Worm (Caenorhabditis elegans) whole organism, L4 larva: ENCODE results near the gene T02H6.8.
A peak's percentile ranks its signal among the peaks of the same experiment; 100 is the strongest.

Experiments used
- D1046.2 ChIP-seq: fragments of 200-800 bp; sonication (Bioruptor generic); IDR thresholded peaks from 2 replicates; pipeline ENCODE4 v1.3.6; 2022; ENCODE audit warnings: missing genetic modification characterization, missing compliant biosample characterization
- F10B5.3 ChIP-seq: sonication (generic microtip); optimal IDR thresholded peaks from 2 replicates; lab custom pipeline; 2016; ENCODE audit warnings: mild to moderate bottlenecking, missing genetic modification characterization, missing compliant biosample characterization
- F26F4.8 ChIP-seq: fragments of 200-800 bp; sonication (Bioruptor generic); conservative IDR thresholded peaks from 2 replicates; pipeline ENCODE4 v1.3.6; 2022; ENCODE audit warnings: missing genetic modification characterization, missing compliant biosample characterization
- F44E2.7 ChIP-seq: fragments of 200-800 bp; sonication (Bioruptor generic); IDR thresholded peaks from 2 replicates; pipeline ENCODE4 v2.1.2; 2022; ENCODE audit warnings: missing genetic modification characterization, missing compliant biosample characterization
- Y5F2A.4 ChIP-seq: fragments of 200-800 bp; sonication (Bioruptor generic); optimal IDR thresholded peaks from 2 replicates; lab custom pipeline; 2018; ENCODE audit warnings: mild to moderate bottlenecking, missing genetic modification characterization, missing compliant biosample characterization
- ZK337.2 ChIP-seq: fragments of 200-800 bp; sonication (Bioruptor generic); IDR thresholded peaks from 2 replicates; pipeline ENCODE4 v1.3.6; 2022; ENCODE audit warnings: missing genetic modification reagents, missing genetic modification characterization, missing compliant biosample characterization
- ZK546.5 ChIP-seq, 2 experiments: sonication (generic microtip); optimal IDR thresholded peaks; 2 replicates each; lab custom pipeline; 2017; ENCODE audit warnings: missing biosample characterization in 2 of 2, missing genetic modification characterization in 2 of 2
- arid-1 ChIP-seq: fragments of 200-800 bp; sonication (Bioruptor generic); conservative IDR thresholded peaks from 2 replicates; pipeline ENCODE4 v1.3.6; 2022; ENCODE audit warnings: missing genetic modification reagents, missing genetic modification characterization, missing compliant biosample characterization
- ceh-20 ChIP-seq: fragments of 200-800 bp; sonication (Bioruptor generic); IDR thresholded peaks from 2 replicates; pipeline ENCODE4 v1.3.6; 2022; ENCODE audit warnings: missing genetic modification reagents, missing genetic modification characterization, missing compliant biosample characterization
- ceh-44 ChIP-seq: fragments of 200-800 bp; sonication (Bioruptor generic); IDR thresholded peaks from 2 replicates; pipeline ENCODE4 v1.3.6; 2022; ENCODE audit warnings: missing genetic modification reagents, missing genetic modification characterization, missing compliant biosample characterization
- ces-1 ChIP-seq: fragments of 150-350 bp; sonication (generic microtip); optimal IDR thresholded peaks from 4 replicates; lab custom pipeline; 2014; ENCODE audit warnings: missing biosample characterization, missing genetic modification reagents, missing genetic modification characterization
- daf-12 ChIP-seq: fragments of 150-350 bp; optimal IDR thresholded peaks from 2 replicates; lab custom pipeline; 2014; ENCODE audit warnings: missing biosample characterization, missing genetic modification reagents, missing genetic modification characterization
- dmd-8 ChIP-seq: fragments of 200-800 bp; sonication (Bioruptor generic); IDR thresholded peaks from 2 replicates; pipeline ENCODE4 v1.3.6; 2022; ENCODE audit warnings: missing genetic modification characterization, missing compliant biosample characterization
- dmd-9 ChIP-seq: fragments of 200-800 bp; sonication (Bioruptor generic); IDR thresholded peaks from 2 replicates; pipeline ENCODE4 v1.3.6; 2022; ENCODE audit warnings: missing genetic modification reagents, missing genetic modification characterization, missing compliant biosample characterization
- dve-1 ChIP-seq: sonication (generic microtip); optimal IDR thresholded peaks from 2 replicates; lab custom pipeline; 2017; ENCODE audit warnings: antibody characterized with exemption, mild to moderate bottlenecking, missing genetic modification characterization, missing compliant biosample characterization; ENCODE audit not compliant: insufficient read depth
- egl-43 ChIP-seq: fragments of 200-800 bp; sonication (Bioruptor generic); IDR thresholded peaks from 2 replicates; pipeline ENCODE4 v1.3.6; 2022; ENCODE audit warnings: missing genetic modification reagents, missing genetic modification characterization, missing compliant biosample characterization
- hmg-1.1 ChIP-seq: fragments of 200-800 bp; sonication (Bioruptor generic); IDR thresholded peaks from 2 replicates; pipeline ENCODE4 v1.3.6; 2022; ENCODE audit warnings: missing genetic modification reagents, missing genetic modification characterization, missing compliant biosample characterization
- lim-7 ChIP-seq: fragments of 200-800 bp; sonication (Bioruptor generic); IDR thresholded peaks from 2 replicates; pipeline ENCODE4 v1.3.6; 2022; ENCODE audit warnings: missing genetic modification characterization, missing compliant biosample characterization
- lin-1 ChIP-seq: fragments of 200-800 bp; sonication (Bioruptor generic); IDR thresholded peaks from 2 replicates; pipeline ENCODE4 v1.3.6; 2022; ENCODE audit warnings: missing genetic modification reagents, missing genetic modification characterization, missing compliant biosample characterization
- lin-13 ChIP-seq: fragments of 150-350 bp; optimal IDR thresholded peaks from 2 replicates; lab custom pipeline; 2014; ENCODE audit warnings: missing biosample characterization, missing genetic modification reagents, missing genetic modification characterization
- lin-29 ChIP-seq: fragments of 200-800 bp; sonication (Bioruptor generic); IDR thresholded peaks from 2 replicates; pipeline ENCODE4 v1.3.6; 2022; ENCODE audit warnings: missing genetic modification reagents, missing genetic modification characterization, missing compliant biosample characterization
- lsy-2 ChIP-seq, 2 experiments: fragments of 150-350 bp in 1 of 2; sonication (generic microtip) in 1 of 2; optimal IDR thresholded peaks; 2 replicates each; lab custom pipeline; 2014 to 2017; ENCODE audit warnings: missing biosample characterization in 2 of 2, missing genetic modification characterization in 2 of 2
- madf-5 ChIP-seq, 2 experiments: fragments of 200-800 bp; sonication (Bioruptor generic); IDR thresholded peaks; 2 replicates each; pipeline ENCODE4 v1.3.6; 2022; ENCODE audit warnings: missing compliant biosample characterization in 2 of 2, missing genetic modification characterization in 2 of 2
- madf-9 ChIP-seq: fragments of 200-800 bp; sonication (Bioruptor generic); conservative IDR thresholded peaks from 2 replicates; pipeline ENCODE4 v1.3.6; 2022; ENCODE audit warnings: missing genetic modification reagents, missing genetic modification characterization, missing compliant biosample characterization
- mdt-29 ChIP-seq: fragments of 200-800 bp; sonication (Bioruptor generic); IDR thresholded peaks from 2 replicates; pipeline ENCODE4 v1.3.6; 2022; ENCODE audit warnings: missing genetic modification reagents, missing genetic modification characterization, missing compliant biosample characterization
- mxl-2 ChIP-seq: fragments of 200-800 bp; sonication (Bioruptor generic); conservative IDR thresholded peaks from 2 replicates; pipeline ENCODE4 v1.3.6; 2022; ENCODE audit warnings: missing genetic modification reagents, missing genetic modification characterization, missing compliant biosample characterization
- nhr-11 ChIP-seq: fragments of 150-350 bp; optimal IDR thresholded peaks from 2 replicates; lab custom pipeline; 2014; ENCODE audit warnings: missing biosample characterization, missing genetic modification characterization
- nhr-237 ChIP-seq: sonication (generic microtip); optimal IDR thresholded peaks from 2 replicates; lab custom pipeline; 2017; ENCODE audit warnings: missing biosample characterization, missing genetic modification characterization
- nhr-42 ChIP-seq: fragments of 200-800 bp; sonication (Bioruptor generic); IDR thresholded peaks from 2 replicates; pipeline ENCODE4 v1.3.6; 2022; ENCODE audit warnings: missing genetic modification characterization, missing compliant biosample characterization
- php-3 ChIP-seq: fragments of 200-800 bp; sonication (Bioruptor generic); IDR thresholded peaks from 2 replicates; pipeline ENCODE4 v1.3.6; 2022; ENCODE audit warnings: missing genetic modification reagents, missing genetic modification characterization, missing compliant biosample characterization
- pqm-1 ChIP-seq: sonication (generic microtip); optimal IDR thresholded peaks from 2 replicates; lab custom pipeline; 2017; ENCODE audit warnings: missing biosample characterization, missing genetic modification characterization
- set-16 ChIP-seq: fragments of 200-800 bp; sonication (Bioruptor generic); IDR thresholded peaks from 2 replicates; pipeline ENCODE4 v1.3.6; 2022; ENCODE audit warnings: missing genetic modification reagents, missing genetic modification characterization, missing compliant biosample characterization
- snpc-1.2 ChIP-seq: fragments of 200-800 bp; sonication (Bioruptor generic); IDR thresholded peaks from 2 replicates; pipeline ENCODE4 v1.3.6; 2022; ENCODE audit warnings: missing genetic modification reagents, missing genetic modification characterization, missing compliant biosample characterization
- spr-1 ChIP-seq: sonication (generic microtip); optimal IDR thresholded peaks from 2 replicates; lab custom pipeline; 2016; ENCODE audit warnings: mild to moderate bottlenecking, missing genetic modification characterization, missing compliant biosample characterization
- tag-97 ChIP-seq: fragments of 200-800 bp; sonication (Bioruptor generic); IDR thresholded peaks from 2 replicates; pipeline ENCODE4 v1.3.6; 2022; ENCODE audit warnings: missing genetic modification characterization, missing compliant biosample characterization
- unc-39 ChIP-seq: sonication (generic microtip); optimal IDR thresholded peaks from 2 replicates; lab custom pipeline; 2017; ENCODE audit warnings: missing biosample characterization, missing genetic modification characterization
- vab-7 ChIP-seq: fragments of 200-800 bp; sonication (Bioruptor generic); IDR thresholded peaks from 2 replicates; pipeline ENCODE4 v1.3.6; 2022; ENCODE audit warnings: missing genetic modification reagents, missing genetic modification characterization, missing compliant biosample characterization

Gene T02H6.8

DNA sequence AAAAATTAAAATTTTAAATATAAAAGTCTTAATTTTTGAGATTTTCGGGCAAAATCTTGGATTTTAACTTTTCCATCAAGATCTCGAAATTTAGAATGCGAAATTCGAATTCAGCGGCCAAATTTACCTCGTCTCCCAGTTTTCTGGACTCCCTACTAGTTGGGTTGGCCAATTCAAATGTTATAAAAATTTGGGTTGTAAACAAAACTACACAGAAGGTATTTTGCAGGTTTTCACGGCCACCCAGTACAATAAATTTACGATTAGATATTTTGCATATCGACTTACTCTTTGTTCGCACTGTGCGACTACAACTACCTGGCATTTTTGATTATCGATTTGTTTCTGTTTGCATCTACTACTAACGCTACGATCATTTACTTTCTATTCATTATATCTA is 4.2 kb downstream of the T02H6.8 start, which contains the start of gene T02H6.5:
Gene T02H6.5, plus strand, starts transcription at position 301 of the 400 bp plus-strand sequence.
- TF ChIP-seq F10B5.3 (tag; lab: Kevin White, UChicago) = no peak

DNA sequence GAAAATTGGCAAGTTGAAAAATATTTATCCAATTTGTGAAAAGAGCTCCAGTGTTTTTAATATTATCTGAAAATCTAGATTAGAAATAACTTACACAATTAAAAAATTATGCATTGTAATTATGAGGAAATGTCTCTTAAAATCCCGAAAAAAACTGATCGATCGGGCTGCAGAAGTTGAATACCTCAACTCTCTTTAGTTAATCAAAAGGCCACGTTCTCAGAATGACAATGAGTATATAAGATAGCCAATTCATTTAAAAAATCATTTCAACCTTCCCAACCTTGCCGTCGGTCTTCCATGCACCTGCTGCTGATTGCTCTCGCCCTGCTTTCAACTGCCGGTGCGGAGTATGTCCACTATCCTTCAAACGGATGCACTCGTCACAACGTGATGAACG is 9.1 kb downstream of the T02H6.8 start, which contains the start of gene T02H6.4:
Gene T02H6.4, plus strand, starts transcription at position 301 of the 400 bp plus-strand sequence.
- TF ChIP-seq dmd-8 (no peak), ZK337.2 (GFP tag; lab: Robert Waterston, UW) (no peak), madf-5 (GFP tag; IDR thresholded peaks at IDR 0.05; lab: Robert Waterston, UW) (0 out of 4 replicates have a peak, but pooled peaks of 1 of the 2 experiments have one; percentile 9), unc-39 (no peak)

DNA sequence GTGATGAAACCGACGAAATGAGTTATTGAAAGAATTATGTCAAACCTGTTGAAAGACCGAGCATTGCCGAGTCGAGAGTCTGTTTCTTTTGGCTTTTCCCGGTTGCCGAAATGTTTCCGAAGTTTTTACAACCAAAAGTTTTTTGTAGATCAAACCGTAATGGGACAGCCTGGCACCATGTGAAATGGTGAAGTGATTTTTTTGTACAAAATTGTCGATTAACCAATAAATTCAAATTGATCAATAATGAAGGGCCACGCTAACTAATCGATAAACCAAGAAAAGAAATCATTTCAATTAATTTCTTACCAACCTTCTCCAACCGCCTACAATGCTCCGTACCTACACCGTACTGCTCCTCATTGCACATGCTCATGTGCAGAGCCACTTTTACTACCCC is 10.9 kb downstream of the T02H6.8 start, which contains the start of gene T02H6.3:
Gene T02H6.3, plus strand, starts transcription at position 301 of the 400 bp plus-strand sequence.
- no peak for TF ChIP-seq nhr-42 (GFP tag; lab: Robert Waterston, UW)
- no peak for TF ChIP-seq lin-13 (GFP tag; lab: Kevin White, UChicago)
- TF ChIP-seq F26F4.8 (GFP tag; lab: Robert Waterston, UW) = no peak
- no peak for TF ChIP-seq ZK546.5 (tag; optimal IDR thresholded peaks at IDR 0.05; lab: Kevin White, UChicago)
- TF ChIP-seq snpc-1.2 (GFP tag; lab: Robert Waterston, UW) = no peak
- no peak for TF ChIP-seq ceh-20
- no peak for TF ChIP-seq nhr-11
- TF ChIP-seq pqm-1 = no peak
- no peak for TF ChIP-seq daf-12 (tag; lab: Kevin White, UChicago)
- no peak for TF ChIP-seq lsy-2 (tag; optimal IDR thresholded peaks at IDR 0.05; lab: Kevin White, UChicago)
- no peak for TF ChIP-seq dve-1 (tag; lab: Kevin White, UChicago)
- no peak for TF ChIP-seq nhr-237
- TF ChIP-seq ces-1 (GFP tag; lab: Kevin White, UChicago) = no peak
- no peak for TF ChIP-seq lin-29 (GFP tag; lab: Robert Waterston, UW)
- no peak for TF ChIP-seq hmg-1.1 (GFP tag; lab: Robert Waterston, UW)
- no peak for TF ChIP-seq vab-7 (GFP tag; lab: Robert Waterston, UW)
- TF ChIP-seq spr-1 (tag; lab: Kevin White, UChicago) = no peak
- TF ChIP-seq Y5F2A.4 = no peak

DNA sequence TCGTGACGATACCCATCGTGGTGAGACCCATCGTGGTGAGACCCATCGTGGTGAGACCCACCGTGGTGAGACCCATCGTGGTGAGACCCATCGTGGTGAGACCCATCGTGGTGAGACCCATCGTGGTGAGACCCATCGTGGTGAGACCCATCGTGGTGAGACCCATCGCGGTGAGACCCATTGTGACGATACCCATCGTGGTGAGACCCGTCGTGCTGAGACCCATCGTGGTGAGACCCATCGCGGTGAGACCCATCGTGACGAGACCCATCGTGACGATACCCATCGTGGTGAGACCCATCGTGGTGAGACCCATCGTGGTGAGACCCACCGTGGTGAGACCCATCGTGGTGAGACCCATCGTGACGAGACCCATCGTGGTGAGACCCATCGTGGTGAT is 14.4 kb downstream of the T02H6.8 start:
- TF ChIP-seq mxl-2 (0 out of 2 replicates have a peak, but pooled peaks have one; percentile 47), lin-1 (GFP tag; lab: Robert Waterston, UW) (0 out of 2 replicates have a peak, but pooled peaks have one; percentile 35), set-16 (GFP tag; lab: Robert Waterston, UW) (peak; percentile 66), php-3 (peak; percentile 50), F26F4.8 (GFP tag; lab: Robert Waterston, UW) (0 out of 2 replicates have a peak, but pooled peaks have one; percentile 63), vab-7 (GFP tag; lab: Robert Waterston, UW) (peak; percentile 36; the same call in 1 of the 2 replicates), ceh-44 (GFP tag; lab: Robert Waterston, UW) (peak; percentile 52; the same call in 1 of the 2 replicates), snpc-1.2 (GFP tag; lab: Robert Waterston, UW) (0 out of 2 replicates have a peak, but pooled peaks have one; percentile 54), madf-5 (GFP tag; IDR thresholded peaks at IDR 0.05; lab: Robert Waterston, UW) (peak; percentile 70 to 92; a peak in 3 of 4 replicates), dmd-8 (peak; percentile 86; the same call in 1 of the 2 replicates), madf-9 (peak; percentile 49; the same call in 1 of the 2 replicates), F44E2.7 (GFP tag; lab: Robert Waterston, UW) (peak; percentile 89; the same call in 1 of the 2 replicates), lim-7 (peak; percentile 73), dmd-9 (GFP tag; lab: Robert Waterston, UW) (peak; percentile 65; the same call in 1 of the 2 replicates), arid-1 (GFP tag; lab: Robert Waterston, UW) (0 out of 2 replicates have a peak, but pooled peaks have one; percentile 19), mdt-29 (GFP tag; lab: Robert Waterston, UW) (peak; percentile 68; the same call in 1 of the 2 replicates), D1046.2 (GFP tag; lab: Robert Waterston, UW) (0 out of 2 replicates have a peak, but pooled peaks have one; percentile 54), egl-43 (peak; percentile 86), tag-97 (GFP tag; lab: Robert Waterston, UW) (peak; percentile 74; the same call in 1 of the 2 replicates)
